Worm (Caenorhabditis elegans): Measurements from ENCODE around the gene lin-33.

lin-33 gene

DNA sequence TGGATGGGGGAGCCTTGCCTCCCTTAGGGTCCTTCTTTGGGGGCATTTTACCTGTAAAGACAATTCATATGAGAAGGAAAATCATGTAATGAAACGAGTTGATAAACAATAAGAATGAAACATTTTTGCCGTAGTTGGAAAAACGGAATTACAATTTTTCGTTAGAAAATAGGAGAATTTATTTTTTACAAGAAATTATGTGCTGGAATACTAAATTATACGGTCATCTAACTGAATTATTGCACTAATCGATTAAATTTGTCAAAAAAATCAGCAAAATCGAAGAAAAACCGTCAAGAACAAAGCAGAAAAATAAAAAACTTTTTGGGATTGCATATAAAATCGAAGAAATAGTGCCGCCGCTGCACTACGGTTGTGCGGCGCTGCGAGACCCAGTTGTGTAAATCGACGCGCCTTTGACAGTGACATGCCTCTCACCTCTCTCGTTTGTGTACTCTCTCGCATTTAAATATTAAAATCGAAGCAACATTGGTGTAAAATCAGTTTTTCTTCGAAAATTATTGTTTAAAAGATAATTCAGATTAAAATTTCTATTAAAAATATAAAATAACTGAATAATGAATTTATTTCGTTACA is 17.2 kb downstream of the lin-33 start, which contains the start of gene rps-25 (continued):
- TF ChIP-seq lim-7 (GFP tag; IDR thresholded peaks at IDR 0.05) (no peak), mxl-3 (GFP tag; optimal IDR thresholded peaks at IDR 0.05) (no peak), sdz-12 (GFP tag; optimal IDR thresholded peaks at IDR 0.05) (no peak), cey-2 (tag; optimal IDR thresholded peaks at IDR 0.05; ENCODE audit: borderline replicate concordance, insufficient read depth) (no peak), unc-130 (GFP tag; optimal IDR thresholded peaks at IDR 0.05) (peak; percentile 35), egl-43 (GFP tag; IDR thresholded peaks at IDR 0.05) (no peak), F26F4.8 (GFP tag; conservative IDR thresholded peaks at IDR 0.05) (no peak), ceh-32 (tag; optimal IDR thresholded peaks at IDR 0.05; ENCODE audit: poor library complexity) (no peak), spr-1 (tag; optimal IDR thresholded peaks at IDR 0.05) (no peak), ZK337.2 (GFP tag; IDR thresholded peaks at IDR 0.05) (no peak), ceh-44 (GFP tag; IDR thresholded peaks at IDR 0.05) (no peak), hlh-11 (tag; optimal IDR thresholded peaks at IDR 0.05) (no peak), mdt-29 (GFP tag; IDR thresholded peaks at IDR 0.05) (no peak), egl-27 (tag; optimal IDR thresholded peaks at IDR 0.05) (no peak), nhr-28 (tag; optimal IDR thresholded peaks at IDR 0.05) (peak; percentile 44), aha-1 (tag) (peak; percentile 8), nhr-237 (tag; optimal IDR thresholded peaks at IDR 0.05) (no peak), tag-97 (GFP tag; IDR thresholded peaks at IDR 0.05) (no peak), zip-2 (tag; optimal IDR thresholded peaks at IDR 0.05) (no peak), ZK546.5 (tag; optimal IDR thresholded peaks at IDR 0.05) (no peak), nhr-11 (tag; optimal IDR thresholded peaks at IDR 0.05) (no peak), dve-1 (tag; optimal IDR thresholded peaks at IDR 0.05; ENCODE audit: insufficient read depth) (peak; percentile 57), hmg-1.1 (GFP tag; IDR thresholded peaks at IDR 0.05) (peak; percentile 30; the same call in 1 of the 2 replicates), nhr-41 (GFP tag; IDR thresholded peaks at IDR 0.05) (no peak), ctbp-1 (GFP tag; IDR thresholded peaks at IDR 0.05) (no peak), rbr-2 (tag; optimal IDR thresholded peaks at IDR 0.05) (no peak), lin-39 (tag; optimal IDR thresholded peaks at IDR 0.05) (no peak), mes-2 (tag; optimal IDR thresholded peaks at IDR 0.05; ENCODE audit: poor library complexity, severe bottlenecking) (peak; percentile 76), T26A8.4 (GFP tag; IDR thresholded peaks at IDR 0.05) (no peak), daf-12 (tag; optimal IDR thresholded peaks at IDR 0.05) (no peak), nhr-48 (tag; optimal IDR thresholded peaks at IDR 0.05) (no peak), gei-8 (GFP tag; optimal IDR thresholded peaks at IDR 0.05) (no peak), lin-15B (tag; optimal IDR thresholded peaks at IDR 0.05) (no peak), F37D6.2 (tag; optimal IDR thresholded peaks at IDR 0.05) (no peak), F10B5.3 (tag; optimal IDR thresholded peaks at IDR 0.05) (no peak), Y105C5A.15 (GFP tag; IDR thresholded peaks at IDR 0.05) (no peak), saeg-2 (GFP tag; IDR thresholded peaks at IDR 0.05) (no peak), tra-1 (GFP tag; IDR thresholded peaks at IDR 0.05) (no peak), ceh-62 (tag; optimal IDR thresholded peaks at IDR 0.05) (no peak), snpc-1.2 (GFP tag; IDR thresholded peaks at IDR 0.05) (peak; percentile 91), arid-1 (GFP tag; conservative IDR thresholded peaks at IDR 0.05) (0 out of 2 replicates have a peak, but pooled peaks have one; percentile 16), unc-39 (tag; optimal IDR thresholded peaks at IDR 0.05) (no peak), Y5F2A.4 (GFP tag; optimal IDR thresholded peaks at IDR 0.05) (no peak), Y75B8A.6 (GFP tag; IDR thresholded peaks at IDR 0.05) (no peak), dpl-1 (GFP tag; optimal IDR thresholded peaks at IDR 0.05) (peak; percentile 52), zfp-2 (tag; optimal IDR thresholded peaks at IDR 0.05) (no peak), dmd-9 (GFP tag; IDR thresholded peaks at IDR 0.05) (no peak), lsy-2 (tag; optimal IDR thresholded peaks at IDR 0.05) (peak in 1 of 2 experiments; percentile 94), aly-2 (tag; optimal IDR thresholded peaks at IDR 0.05) (no peak), daf-8 (GFP tag; IDR thresholded peaks at IDR 0.05) (no peak), spr-3 (GFP tag; optimal IDR thresholded peaks at IDR 0.05) (no peak)
